Worm (Caenorhabditis elegans) whole organism, L4 larva: ENCODE data around the gene dpy-9.

Source experiments
- F10B5.3 ChIP-seq: sonication (generic microtip); optimal IDR thresholded peaks from 2 replicates; lab custom pipeline; 2016; ENCODE audit warnings: mild to moderate bottlenecking, missing genetic modification characterization, missing compliant biosample characterization
- F49E8.2 ChIP-seq: sonication (generic microtip); optimal IDR thresholded peaks from 2 replicates; lab custom pipeline; 2016; ENCODE audit warnings: missing compliant biosample characterization, mild to moderate bottlenecking, missing genetic modification characterization, borderline replicate concordance
- R02D3.7 ChIP-seq: fragments of 150-350 bp; sonication (generic microtip); optimal IDR thresholded peaks from 3 replicates; lab custom pipeline; 2014; ENCODE audit warnings: missing biosample characterization, missing genetic modification characterization
- Y75B8A.6 ChIP-seq: fragments of 200-800 bp; sonication (Bioruptor generic); IDR thresholded peaks from 2 replicates; pipeline ENCODE4 v1.3.6; 2022; ENCODE audit warnings: missing genetic modification reagents, missing genetic modification characterization, missing compliant biosample characterization
- ZK337.2 ChIP-seq: fragments of 200-800 bp; sonication (Bioruptor generic); IDR thresholded peaks from 2 replicates; pipeline ENCODE4 v1.3.6; 2022; ENCODE audit warnings: missing genetic modification reagents, missing genetic modification characterization, missing compliant biosample characterization
- ZK546.5 ChIP-seq, 2 experiments: sonication (generic microtip); optimal IDR thresholded peaks; 2 replicates each; lab custom pipeline; 2017; ENCODE audit warnings: missing biosample characterization in 2 of 2, missing genetic modification characterization in 2 of 2
- aha-1 ChIP-seq: fragments of 150-350 bp; peaks from one replicate; lab custom pipeline; 2014; ENCODE audit warnings: missing biosample characterization, missing genetic modification characterization
- ama-1 ChIP-seq: fragments of 150-350 bp; optimal IDR thresholded peaks from 2 replicates; lab custom pipeline; 2014; ENCODE audit warnings: inconsistent platforms, mixed read lengths
- ceh-28 ChIP-seq: fragments of 150-350 bp; optimal IDR thresholded peaks from 2 replicates; lab custom pipeline; 2014; ENCODE audit warnings: missing biosample characterization, missing genetic modification reagents, missing genetic modification characterization
- ceh-44 ChIP-seq: fragments of 200-800 bp; sonication (Bioruptor generic); IDR thresholded peaks from 2 replicates; pipeline ENCODE4 v1.3.6; 2022; ENCODE audit warnings: missing genetic modification reagents, missing genetic modification characterization, missing compliant biosample characterization
- ces-1 ChIP-seq: fragments of 150-350 bp; sonication (generic microtip); optimal IDR thresholded peaks from 4 replicates; lab custom pipeline; 2014; ENCODE audit warnings: missing biosample characterization, missing genetic modification reagents, missing genetic modification characterization
- daf-16 ChIP-seq, 3 experiments: sonication (generic microtip); optimal IDR thresholded peaks; 2 replicates each; lab custom pipeline; 2016 to 2017; ENCODE audit warnings: missing genetic modification characterization in 3 of 3, missing genetic modification reagents in 3 of 3, mild to moderate bottlenecking in 2 of 3, missing compliant biosample characterization in 2 of 3, missing biosample characterization in 1 of 3, moderate library complexity in 1 of 3
- dmd-6 ChIP-seq: fragments of 200-800 bp; sonication (Bioruptor generic); IDR thresholded peaks from 2 replicates; pipeline ENCODE4 v1.3.6; 2022; ENCODE audit warnings: missing genetic modification reagents, missing genetic modification characterization, missing compliant biosample characterization
- dmd-8 ChIP-seq: fragments of 200-800 bp; sonication (Bioruptor generic); IDR thresholded peaks from 2 replicates; pipeline ENCODE4 v1.3.6; 2022; ENCODE audit warnings: missing genetic modification characterization, missing compliant biosample characterization
- dpl-1 ChIP-seq: fragments of 150-350 bp; optimal IDR thresholded peaks from 2 replicates; lab custom pipeline; 2014; ENCODE audit warnings: missing biosample characterization, missing genetic modification reagents, missing genetic modification characterization
- dve-1 ChIP-seq: sonication (generic microtip); optimal IDR thresholded peaks from 2 replicates; lab custom pipeline; 2017; ENCODE audit warnings: antibody characterized with exemption, mild to moderate bottlenecking, missing genetic modification characterization, missing compliant biosample characterization; ENCODE audit not compliant: insufficient read depth
- egl-27 ChIP-seq: sonication (generic microtip); optimal IDR thresholded peaks from 3 replicates; lab custom pipeline; 2017; ENCODE audit warnings: missing biosample characterization, missing genetic modification reagents, missing genetic modification characterization
- gei-8 ChIP-seq: fragments of 200-800 bp; sonication (Bioruptor generic); optimal IDR thresholded peaks from 2 replicates; lab custom pipeline; 2018; ENCODE audit warnings: mild to moderate bottlenecking, missing genetic modification characterization, missing compliant biosample characterization
- hif-1 ChIP-seq, 2 experiments: sonication (generic microtip); optimal IDR thresholded peaks; 2 replicates each; lab custom pipeline; 2016 to 2017; ENCODE audit warnings: missing compliant biosample characterization in 2 of 2, missing genetic modification characterization in 2 of 2, missing genetic modification reagents in 2 of 2, missing genotype in 2 of 2, mild to moderate bottlenecking in 1 of 2
- hlh-11 ChIP-seq: fragments of 200-800 bp; sonication (Bioruptor generic); optimal IDR thresholded peaks from 2 replicates; lab custom pipeline; 2018; ENCODE audit warnings: mild to moderate bottlenecking, missing genetic modification characterization, missing compliant biosample characterization
- hmg-1.1 ChIP-seq: fragments of 200-800 bp; sonication (Bioruptor generic); IDR thresholded peaks from 2 replicates; pipeline ENCODE4 v1.3.6; 2022; ENCODE audit warnings: missing genetic modification reagents, missing genetic modification characterization, missing compliant biosample characterization
- lin-1 ChIP-seq: fragments of 200-800 bp; sonication (Bioruptor generic); IDR thresholded peaks from 2 replicates; pipeline ENCODE4 v1.3.6; 2022; ENCODE audit warnings: missing genetic modification reagents, missing genetic modification characterization, missing compliant biosample characterization
- lin-13 ChIP-seq: fragments of 150-350 bp; optimal IDR thresholded peaks from 2 replicates; lab custom pipeline; 2014; ENCODE audit warnings: missing biosample characterization, missing genetic modification reagents, missing genetic modification characterization
- lsy-2 ChIP-seq, 2 experiments: fragments of 150-350 bp in 1 of 2; sonication (generic microtip) in 1 of 2; optimal IDR thresholded peaks; 2 replicates each; lab custom pipeline; 2014 to 2017; ENCODE audit warnings: missing biosample characterization in 2 of 2, missing genetic modification characterization in 2 of 2
- madf-5 ChIP-seq, 2 experiments: fragments of 200-800 bp; sonication (Bioruptor generic); IDR thresholded peaks; 2 replicates each; pipeline ENCODE4 v1.3.6; 2022; ENCODE audit warnings: missing compliant biosample characterization in 2 of 2, missing genetic modification characterization in 2 of 2
- madf-9 ChIP-seq: fragments of 200-800 bp; sonication (Bioruptor generic); conservative IDR thresholded peaks from 2 replicates; pipeline ENCODE4 v1.3.6; 2022; ENCODE audit warnings: missing genetic modification reagents, missing genetic modification characterization, missing compliant biosample characterization
- mdt-29 ChIP-seq: fragments of 200-800 bp; sonication (Bioruptor generic); IDR thresholded peaks from 2 replicates; pipeline ENCODE4 v1.3.6; 2022; ENCODE audit warnings: missing genetic modification reagents, missing genetic modification characterization, missing compliant biosample characterization
- nhr-102 ChIP-seq: sonication (generic microtip); optimal IDR thresholded peaks from 2 replicates; lab custom pipeline; 2016; ENCODE audit warnings: mild to moderate bottlenecking, missing genetic modification characterization, moderate library complexity, missing compliant biosample characterization
- nhr-11 ChIP-seq: fragments of 150-350 bp; optimal IDR thresholded peaks from 2 replicates; lab custom pipeline; 2014; ENCODE audit warnings: missing biosample characterization, missing genetic modification characterization
- nhr-111 ChIP-seq: fragments of 200-800 bp; sonication (Bioruptor generic); optimal IDR thresholded peaks from 2 replicates; lab custom pipeline; 2018; ENCODE audit warnings: mild to moderate bottlenecking, missing genetic modification characterization, missing compliant biosample characterization
- nhr-237 ChIP-seq: sonication (generic microtip); optimal IDR thresholded peaks from 2 replicates; lab custom pipeline; 2017; ENCODE audit warnings: missing biosample characterization, missing genetic modification characterization
- nhr-28 ChIP-seq: fragments of 150-350 bp; optimal IDR thresholded peaks from 2 replicates; lab custom pipeline; 2014; ENCODE audit warnings: missing biosample characterization, missing genetic modification characterization
- nhr-41 ChIP-seq: fragments of 200-800 bp; sonication (Bioruptor generic); IDR thresholded peaks from 2 replicates; pipeline ENCODE4 v1.3.6; 2022; ENCODE audit warnings: missing genetic modification reagents, missing genetic modification characterization, missing compliant biosample characterization
- nhr-77 ChIP-seq: fragments of 150-350 bp; optimal IDR thresholded peaks from 2 replicates; lab custom pipeline; 2014; ENCODE audit warnings: missing biosample characterization, missing genetic modification characterization
- pqm-1 ChIP-seq: sonication (generic microtip); optimal IDR thresholded peaks from 2 replicates; lab custom pipeline; 2017; ENCODE audit warnings: missing biosample characterization, missing genetic modification characterization
- rbr-2 ChIP-seq: sonication (generic microtip); optimal IDR thresholded peaks from 2 replicates; lab custom pipeline; 2016; ENCODE audit warnings: missing genotype, missing genetic modification characterization, missing compliant biosample characterization
- snpc-4 ChIP-seq: fragments of 150-350 bp; optimal IDR thresholded peaks from 2 replicates; lab custom pipeline; 2014; ENCODE audit warnings: missing biosample characterization, missing genetic modification characterization
- spr-3 ChIP-seq: fragments of 200-800 bp; sonication (Bioruptor generic); optimal IDR thresholded peaks from 2 replicates; lab custom pipeline; 2018; ENCODE audit warnings: mild to moderate bottlenecking, missing genetic modification characterization, missing compliant biosample characterization
- tag-97 ChIP-seq: fragments of 200-800 bp; sonication (Bioruptor generic); IDR thresholded peaks from 2 replicates; pipeline ENCODE4 v1.3.6; 2022; ENCODE audit warnings: missing genetic modification characterization, missing compliant biosample characterization
- tra-1 ChIP-seq: fragments of 200-800 bp; sonication (Bioruptor generic); IDR thresholded peaks from 2 replicates; pipeline ENCODE4 v1.3.6; 2022; ENCODE audit warnings: missing genetic modification reagents, missing genetic modification characterization, missing compliant biosample characterization
- unc-39 ChIP-seq: sonication (generic microtip); optimal IDR thresholded peaks from 2 replicates; lab custom pipeline; 2017; ENCODE audit warnings: missing biosample characterization, missing genetic modification characterization
- unc-62 ChIP-seq, 3 experiments: fragments of 150-350 bp in 1 of 3; sonication (generic microtip); optimal IDR thresholded peaks in 2 of 3; peaks in 1 of 3; 1 replicate in 1 of 3; 2 replicates in 2 of 3; lab custom pipeline; 2014 to 2017; ENCODE audit warnings: missing biosample characterization in 3 of 3, missing genetic modification characterization in 3 of 3, missing genetic modification reagents in 3 of 3, missing genotype in 1 of 3
- zip-11 ChIP-seq: fragments of 200-800 bp; sonication (Bioruptor generic); IDR thresholded peaks from 2 replicates; pipeline ENCODE4 v1.3.6; 2022; ENCODE audit warnings: missing genetic modification characterization, missing compliant biosample characterization
- ztf-11 ChIP-seq: fragments of 150-350 bp; optimal IDR thresholded peaks from 2 replicates; lab custom pipeline; 2014; ENCODE audit warnings: missing biosample characterization, missing genetic modification characterization

dpy-9 gene

DNA sequence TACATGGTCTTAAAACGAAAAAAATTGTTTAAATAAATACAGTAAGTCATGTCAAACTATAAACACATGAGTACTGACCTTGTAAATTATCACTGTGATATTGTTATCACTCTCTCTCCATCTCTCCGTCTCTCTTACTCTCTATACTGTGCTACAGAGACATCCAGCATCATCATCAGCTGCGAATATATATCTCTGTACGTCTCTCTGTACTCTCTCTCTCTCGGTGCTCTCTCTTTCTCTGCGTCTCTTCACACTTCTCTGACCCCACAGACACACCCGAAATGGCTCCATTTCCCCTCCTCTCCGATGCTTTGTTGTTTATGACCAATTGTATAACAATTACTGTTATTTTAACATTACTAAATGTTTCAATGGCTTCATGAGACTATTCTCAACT lies 48.4 kb downstream of the dpy-9 start (continued):
- no peak for TF ChIP-seq ZK337.2
- TF ChIP-seq zip-11 = no peak
- TF ChIP-seq madf-5 (GFP tag; IDR thresholded peaks at IDR 0.05; lab: Robert Waterston, UW) = no peak
- TF ChIP-seq gei-8 (GFP tag; lab: Kevin White, UChicago) = no peak
- no peak for TF ChIP-seq nhr-237
- no peak for TF ChIP-seq ces-1 (GFP tag; lab: Kevin White, UChicago)
- no peak for TF ChIP-seq R02D3.7 (tag; lab: Kevin White, UChicago)
- TF ChIP-seq ZK546.5 (tag; optimal IDR thresholded peaks at IDR 0.05; lab: Kevin White, UChicago) = no peak
- TF ChIP-seq F10B5.3 (tag; lab: Kevin White, UChicago) = no peak
- TF ChIP-seq unc-39 (tag; lab: Kevin White, UChicago) = no peak
- no peak for TF ChIP-seq dmd-8 (GFP tag; lab: Robert Waterston, UW)
- peak; percentile 90 for TF ChIP-seq hlh-11 (tag; lab: Kevin White, UChicago)
- TF ChIP-seq dmd-6 = peak; percentile 84
- TF ChIP-seq daf-16 (GFP tag; optimal IDR thresholded peaks at IDR 0.05; lab: Kevin White, UChicago) = no peak
- peak; percentile 96 for TF ChIP-seq daf-16 (tag; optimal IDR thresholded peaks at IDR 0.05; lab: Kevin White, UChicago)
- TF ChIP-seq F49E8.2 (tag; lab: Kevin White, UChicago) = no peak
- TF ChIP-seq dpl-1 (GFP tag; lab: Kevin White, UChicago) = peak; percentile 44
- TF ChIP-seq ceh-44 (GFP tag; lab: Robert Waterston, UW) = no peak
- no peak for TF ChIP-seq lin-1
- no peak for TF ChIP-seq nhr-111 (GFP tag; lab: Kevin White, UChicago)
- peak; percentile 64 for TF ChIP-seq pqm-1
- peak; percentile 50 for TF ChIP-seq nhr-77 (tag; lab: Kevin White, UChicago)
- peak in 1 of 2 experiments; percentile 60 for TF ChIP-seq unc-62 (GFP tag; optimal IDR thresholded peaks at IDR 0.05 in 1 of 2; lab: Kevin White, UChicago)
- TF ChIP-seq unc-62 (tag; optimal IDR thresholded peaks at IDR 0.05; lab: Kevin White, UChicago) = no peak
- no peak for TF ChIP-seq ztf-11 (tag; lab: Kevin White, UChicago)
- peak; percentile 64 for TF ChIP-seq nhr-102 (tag; lab: Kevin White, UChicago)
- peak; percentile 91 for TF ChIP-seq nhr-28
- no peak for TF ChIP-seq mdt-29 (GFP tag; lab: Robert Waterston, UW)
- TF ChIP-seq dve-1 (tag; lab: Kevin White, UChicago) = peak; percentile 91
- 0 out of 2 replicates have a peak, but pooled peaks have one; percentile 70 for TF ChIP-seq Y75B8A.6 (GFP tag; lab: Robert Waterston, UW)
- TF ChIP-seq rbr-2 (tag; lab: Kevin White, UChicago) = peak; percentile 11
- TF ChIP-seq lsy-2 (tag; optimal IDR thresholded peaks at IDR 0.05; lab: Kevin White, UChicago) = peak in 1 of 2 experiments; percentile 56
- TF ChIP-seq tag-97 (GFP tag; lab: Robert Waterston, UW) = no peak
- peak; percentile 81 for TF ChIP-seq nhr-41 (GFP tag; lab: Robert Waterston, UW)

DNA sequence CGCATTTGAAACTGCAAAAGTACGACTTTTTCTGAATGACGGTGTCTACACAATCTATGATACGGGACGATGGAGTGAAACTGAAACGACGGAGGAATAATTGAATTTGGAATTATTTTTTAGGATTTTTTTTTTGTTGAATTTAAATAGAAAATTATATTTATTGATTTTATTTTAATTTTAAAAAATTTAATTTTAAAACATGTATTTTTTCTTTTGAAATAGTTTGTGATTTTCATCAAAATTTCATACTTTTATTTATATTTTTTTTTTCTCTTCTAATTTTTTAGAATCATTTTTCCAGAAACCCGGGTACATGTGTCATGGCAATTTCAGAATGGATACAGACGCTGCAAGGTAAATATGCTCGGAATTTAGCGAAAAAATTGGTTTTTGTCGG lies 51.1 kb downstream of the dpy-9 start, which contains the start of gene Y38C1AA.1:
Gene Y38C1AA.1 (plus strand): TSS at position 301 of the 400 bp plus-strand sequence.
- TF ChIP-seq madf-9 (GFP tag; lab: Robert Waterston, UW) (no peak), egl-27 (tag; lab: Kevin White, UChicago) (no peak), hmg-1.1 (GFP tag; lab: Robert Waterston, UW) (no peak), nhr-28 (no peak), tra-1 (GFP tag; lab: Robert Waterston, UW) (no peak), spr-3 (GFP tag; lab: Kevin White, UChicago) (no peak), hif-1 (tag; optimal IDR thresholded peaks at IDR 0.05; lab: Kevin White, UChicago) (no peak), nhr-237 (no peak), nhr-11 (no peak), ama-1 (no peak), snpc-4 (no peak), R02D3.7 (tag; lab: Kevin White, UChicago) (no peak), aha-1 (tag; lab: Kevin White, UChicago) (no peak), lin-13 (GFP tag; lab: Kevin White, UChicago) (no peak), ceh-28 (tag; lab: Kevin White, UChicago) (no peak)
